Fruit fly (Drosophila melanogaster): ENCODE data around the gene Hsc20.
A peak's percentile ranks its signal among the peaks of the same experiment; 100 is the strongest.

The Hsc20 gene

dm6 chr3L:16228659-16229205 is 4.2 kb upstream of the Hsc20 start, which contains the start of gene Tmx3 (continued):
- TF ChIP-seq ac (GFP tag; optimal IDR thresholded peaks at IDR 0.05), result no peak
- peak; percentile 89 for TF ChIP-seq D19A (tag; optimal IDR thresholded peaks at IDR 0.05)
- TF ChIP-seq Hey (tag; optimal IDR thresholded peaks at IDR 0.05), result no peak
- peak; percentile 92 for TF ChIP-seq CG11085 (GFP tag; IDR thresholded peaks at IDR 0.05)
- TF ChIP-seq nmo (GFP tag; optimal IDR thresholded peaks at IDR 0.05), result peak; percentile 96
- TF ChIP-seq Bdp1 (GFP tag; optimal IDR thresholded peaks at IDR 0.05), result no peak
- peak in 1 of 2 experiments; percentile 61 for TF ChIP-seq crp (GFP tag; optimal IDR thresholded peaks at IDR 0.05)
- TF ChIP-seq CG15479 (GFP tag; optimal IDR thresholded peaks at IDR 0.05), result no peak
- TF ChIP-seq amos (GFP tag; IDR thresholded peaks at IDR 0.05; ENCODE audit: partially characterized antibody), result no peak
- TF ChIP-seq CG15514 (GFP tag; optimal IDR thresholded peaks at IDR 0.05), result peak; percentile 69
- peak; percentile 95 for TF ChIP-seq Rfx (GFP tag; IDR thresholded peaks at IDR 0.05)
- peak; percentile 82 for TF ChIP-seq CG17385 (GFP tag; optimal IDR thresholded peaks at IDR 0.05)
- no peak for TF ChIP-seq odd (GFP tag; optimal IDR thresholded peaks at IDR 0.05)
- TF ChIP-seq kah (GFP tag; optimal IDR thresholded peaks at IDR 0.05), result peak; percentile 66
- TF ChIP-seq Dp (GFP tag; optimal IDR thresholded peaks at IDR 0.05), result peak; percentile 28
- peak; percentile 88 for TF ChIP-seq Awh (GFP tag; IDR thresholded peaks at IDR 0.05)
- peak; percentile 84 for TF ChIP-seq CG8388 (GFP tag; optimal IDR thresholded peaks at IDR 0.05)
- no peak for TF ChIP-seq HLHmδ (GFP tag; optimal IDR thresholded peaks at IDR 0.05)
- TF ChIP-seq Doc3 (GFP tag; IDR thresholded peaks at IDR 0.05; ENCODE audit: partially characterized antibody), result no peak
- TF ChIP-seq CG32532 (GFP tag; IDR thresholded peaks at IDR 0.05), result peak; percentile 96
- TF ChIP-seq CG16813 (GFP tag; IDR thresholded peaks at IDR 0.05; ENCODE audit: partially characterized antibody), result no peak
- no peak for TF ChIP-seq mirr (GFP tag; optimal IDR thresholded peaks at IDR 0.05)
- peak in 1 of 2 experiments; percentile 58 for TF ChIP-seq insv (GFP tag; optimal IDR thresholded peaks at IDR 0.05)
- TF ChIP-seq YL-1 (GFP tag; optimal IDR thresholded peaks at IDR 0.05), result peak; percentile 84
- TF ChIP-seq CG30403 (GFP tag; optimal IDR thresholded peaks at IDR 0.05), result peak; percentile 90
- no peak for TF ChIP-seq unc-4 (GFP tag; IDR thresholded peaks at IDR 0.05; ENCODE audit: partially characterized antibody)
- peak; percentile 71 for TF ChIP-seq tin (GFP tag; optimal IDR thresholded peaks at IDR 0.05)
- TF ChIP-seq CG34376 (GFP tag; optimal IDR thresholded peaks at IDR 0.05), result no peak
- TF ChIP-seq CG31388 (GFP tag; optimal IDR thresholded peaks at IDR 0.05), result peak; percentile 29
- no peak for TF ChIP-seq kni (GFP tag; optimal IDR thresholded peaks at IDR 0.05)
- no peak for TF ChIP-seq ftz-f1 (GFP tag; optimal IDR thresholded peaks at IDR 0.05)
- no peak for TF ChIP-seq cg (GFP tag; optimal IDR thresholded peaks at IDR 0.05)
- TF ChIP-seq lola (GFP tag; optimal IDR thresholded peaks at IDR 0.05), result peak in 1 of 3 experiments; percentile 91
- TF ChIP-seq chif (GFP tag; optimal IDR thresholded peaks at IDR 0.05), result peak; percentile 42 to 45
- peak; percentile 90 for TF ChIP-seq Drgx (GFP tag; IDR thresholded peaks at IDR 0.05)
- peak; percentile 95 for TF ChIP-seq vvl (GFP tag; IDR thresholded peaks at IDR 0.05)
- peak; percentile 28 for TF ChIP-seq CG6254 (GFP tag; optimal IDR thresholded peaks at IDR 0.05)
- TF ChIP-seq CG7372 (GFP tag; IDR thresholded peaks at IDR 0.05), result peak; percentile 88
- TF ChIP-seq CG31224 (GFP tag; IDR thresholded peaks at IDR 0.05), result peak; percentile 82
- TF ChIP-seq lmd (GFP tag; IDR thresholded peaks at IDR 0.05), result peak; percentile 93
- peak; percentile 77 for TF ChIP-seq HHEX (GFP tag; optimal IDR thresholded peaks at IDR 0.05)
- TF ChIP-seq CG5245 (GFP tag; optimal IDR thresholded peaks at IDR 0.05), result peak; percentile 57
- peak; percentile 85 for TF ChIP-seq sd (tag; optimal IDR thresholded peaks at IDR 0.05)
- TF ChIP-seq crc (GFP tag; optimal IDR thresholded peaks at IDR 0.05), result no peak
- TF ChIP-seq Hmx (GFP tag; optimal IDR thresholded peaks at IDR 0.05), result no peak
- TF ChIP-seq bowl (GFP tag; IDR thresholded peaks at IDR 0.05), result peak; percentile 58; the same call in 1 of the 2 replicates
- TF ChIP-seq nom (GFP tag; optimal IDR thresholded peaks at IDR 0.05), result peak; percentile 51
- peak; percentile 82 for TF ChIP-seq CG3065 (GFP tag; optimal IDR thresholded peaks at IDR 0.05)
- peak; percentile 74 to 89 for TF ChIP-seq Hr51 (GFP tag; optimal IDR thresholded peaks at IDR 0.05)

All from whole organism, embryonic.